Worm (Caenorhabditis elegans): ENCODE results near the gene T14G8.3.

Gene T14G8.3

ce11 chrX:12889837-12890449 is 28.9 kb downstream of the T14G8.3 start (continued):
- peak; percentile 38 for TF ChIP-seq chd-7 (tag; optimal IDR thresholded peaks at IDR 0.05)
- TF ChIP-seq ztf-28 (GFP tag; IDR thresholded peaks at IDR 0.05): no peak
- no peak for TF ChIP-seq nfya-2 (GFP tag; IDR thresholded peaks at IDR 0.05)
- TF ChIP-seq Y53G8AR.9 (GFP tag; conservative IDR thresholded peaks at IDR 0.05): peak; percentile 21; the same call in 1 of the 2 replicates
- no peak for TF ChIP-seq lin-54 (GFP tag; optimal IDR thresholded peaks at IDR 0.05)
- peak; percentile 13; the same call in 1 of the 2 replicates for TF ChIP-seq ekl-4 (GFP tag; IDR thresholded peaks at IDR 0.05)
- peak; percentile 85 for TF ChIP-seq ZK185.1 (tag; optimal IDR thresholded peaks at IDR 0.05; ENCODE audit: poor library complexity, severe bottlenecking)
- TF ChIP-seq efl-1 (GFP tag; optimal IDR thresholded peaks at IDR 0.05): no peak
- no peak for TF ChIP-seq Y53F4B.3 (GFP tag; IDR thresholded peaks at IDR 0.05)
- TF ChIP-seq egrh-3 (GFP tag; IDR thresholded peaks at IDR 0.05): no peak
- no peak; the same call in 1 of the 2 replicates for TF ChIP-seq mcd-1 (GFP tag; IDR thresholded peaks at IDR 0.05)
- no peak for TF ChIP-seq F57C9.4 (tag; optimal IDR thresholded peaks at IDR 0.05)
- TF ChIP-seq lin-35 (GFP tag; optimal IDR thresholded peaks at IDR 0.05): peak in 1 of 3 experiments; percentile 71
- TF ChIP-seq madf-6 (GFP tag; IDR thresholded peaks at IDR 0.05): no peak
- TF ChIP-seq C17E4.6 (GFP tag; IDR thresholded peaks at IDR 0.05): 0 out of 2 replicates have a peak, but pooled peaks have one; percentile 21
- peak; percentile 74 for TF ChIP-seq nfyb-1 (GFP tag; IDR thresholded peaks at IDR 0.05)
- TF ChIP-seq akir-1 (GFP tag; optimal IDR thresholded peaks at IDR 0.05): no peak
- TF ChIP-seq snpc-1.1 (tag; optimal IDR thresholded peaks at IDR 0.05; ENCODE audit: insufficient read depth): no peak
- TF ChIP-seq let-607 (tag; optimal IDR thresholded peaks at IDR 0.05): peak; percentile 29 to 75
- peak; percentile 64 for TF ChIP-seq K12H6.12 (tag; optimal IDR thresholded peaks at IDR 0.05)
- TF ChIP-seq ceh-79 (tag; optimal IDR thresholded peaks at IDR 0.05): peak; percentile 58
- TF ChIP-seq F49E8.2 (tag; optimal IDR thresholded peaks at IDR 0.05; ENCODE audit: insufficient read depth): no peak
- peak; percentile 81 for TF ChIP-seq dpff-1 (tag; optimal IDR thresholded peaks at IDR 0.05)
- TF ChIP-seq lsy-27 (tag; optimal IDR thresholded peaks at IDR 0.05; ENCODE audit: borderline replicate concordance, insufficient read depth): peak; percentile 5
- peak; percentile 76 for TF ChIP-seq hmg-1.2 (GFP tag; IDR thresholded peaks at IDR 0.05)
- peak; percentile 10 for TF ChIP-seq F22D6.2 (tag; optimal IDR thresholded peaks at IDR 0.05)
- TF ChIP-seq F10E7.11 (tag; optimal IDR thresholded peaks at IDR 0.05): no peak
- peak; percentile 72 for TF ChIP-seq rcor-1 (GFP tag; IDR thresholded peaks at IDR 0.05)
- TF ChIP-seq ceh-40 (GFP tag; IDR thresholded peaks at IDR 0.05): 0 out of 2 replicates have a peak, but pooled peaks have one; percentile 29
- TF ChIP-seq attf-3 (GFP tag; conservative IDR thresholded peaks at IDR 0.05): no peak
- TF ChIP-seq lin-26 (GFP tag; IDR thresholded peaks at IDR 0.05): peak; percentile 81
- peak; percentile 38; the same call in 1 of the 2 replicates for TF ChIP-seq hmg-20 (GFP tag; IDR thresholded peaks at IDR 0.05)
- 0 out of 2 replicates have a peak, but pooled peaks have one; percentile 46 for TF ChIP-seq lag-1 (GFP tag; IDR thresholded peaks at IDR 0.05)
- TF ChIP-seq sea-2 (GFP tag; IDR thresholded peaks at IDR 0.05): no peak
- TF ChIP-seq C06A6.2 (GFP tag; conservative IDR thresholded peaks at IDR 0.05): peak; percentile 40; the same call in 1 of the 2 replicates
- TF ChIP-seq rec-8 (tag; optimal IDR thresholded peaks at IDR 0.05): peak; percentile 27 to 76
- TF ChIP-seq cebp-2 (GFP tag; IDR thresholded peaks at IDR 0.05): peak; percentile 89; the same call in 1 of the 2 replicates
- no peak for TF ChIP-seq ztf-6 (GFP tag; IDR thresholded peaks at IDR 0.05)
- TF ChIP-seq ccch-3 (GFP tag; optimal IDR thresholded peaks at IDR 0.05): no peak
- peak; percentile 55 for TF ChIP-seq F23B12.7 (tag; optimal IDR thresholded peaks at IDR 0.05; ENCODE audit: insufficient read depth)
- TF ChIP-seq F37B4.10 (GFP tag; IDR thresholded peaks at IDR 0.05): 0 out of 2 replicates have a peak, but pooled peaks have one; percentile 57
- peak; percentile 38 for TF ChIP-seq hrde-1 (tag; optimal IDR thresholded peaks at IDR 0.05; ENCODE audit: borderline replicate concordance)
- TF ChIP-seq nfya-1 (tag; optimal IDR thresholded peaks at IDR 0.05; ENCODE audit: borderline replicate concordance, insufficient read depth): no peak
- TF ChIP-seq xnd-1 (tag; optimal IDR thresholded peaks at IDR 0.05): no peak
- TF ChIP-seq lin-40 (tag; optimal IDR thresholded peaks at IDR 0.05): peak; percentile 82
